Fruit fly (Drosophila melanogaster): ENCODE measurements around the gene CG33310.
A peak's percentile ranks its signal among the peaks of the same experiment; 100 is the strongest.

The CG33310 gene

DNA sequence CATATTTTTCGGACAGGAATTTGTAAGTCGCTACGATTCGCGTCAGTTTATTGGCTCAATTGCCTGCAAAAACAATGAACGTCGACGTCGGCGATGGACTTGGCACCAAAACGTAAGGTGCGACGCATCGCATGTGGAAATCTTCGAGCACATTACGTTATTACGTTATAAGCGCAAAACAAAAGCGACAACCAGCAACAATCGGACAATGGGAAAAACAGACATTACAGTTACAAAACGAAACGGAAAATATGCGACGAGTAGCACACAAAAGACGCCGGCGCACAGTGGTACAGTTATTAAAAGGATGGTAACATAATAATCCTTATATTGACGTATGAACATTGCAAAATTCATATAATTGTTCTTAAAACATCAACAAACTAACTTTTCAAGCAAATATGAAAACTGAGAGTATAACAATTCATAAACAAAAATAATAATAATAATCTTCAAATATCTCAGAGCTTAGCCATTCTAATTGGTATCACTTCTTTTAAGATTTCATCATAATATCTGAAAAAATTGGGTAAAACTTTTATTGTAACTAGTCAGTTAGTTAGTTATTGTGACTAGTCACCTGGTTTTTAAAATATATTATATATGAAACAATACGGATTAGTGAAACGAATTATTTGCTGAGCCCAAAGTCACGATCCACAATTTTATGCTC is 31.7 kb upstream of the CG33310 start (continued):
- no peak for TF ChIP-seq jing (GFP tag; optimal IDR thresholded peaks at IDR 0.05)
- no peak for TF ChIP-seq CG8924 (tag; optimal IDR thresholded peaks at IDR 0.05)
- TF ChIP-seq CG34224 (GFP tag; IDR thresholded peaks at IDR 0.05; ENCODE audit: partially characterized antibody): no peak
- no peak for TF ChIP-seq hkb (optimal IDR thresholded peaks at IDR 0.05)
- peak; percentile 7; the same call in 1 of the 2 replicates for TF ChIP-seq hkb (GFP tag; IDR thresholded peaks at IDR 0.05)
- peak; percentile 69 for TF ChIP-seq sens (GFP tag)
- TF ChIP-seq Abd-B (GFP tag; optimal IDR thresholded peaks at IDR 0.05): no peak
- TF ChIP-seq CG34376 (GFP tag; optimal IDR thresholded peaks at IDR 0.05): no peak
- TF ChIP-seq stwl (tag; optimal IDR thresholded peaks at IDR 0.05): no peak
- no peak for TF ChIP-seq Med (GFP tag)
- peak; percentile 63 for TF ChIP-seq tio (GFP tag; optimal IDR thresholded peaks at IDR 0.05)
- no peak for TF ChIP-seq dimm (GFP tag; IDR thresholded peaks at IDR 0.05)
- TF ChIP-seq sug (tag; optimal IDR thresholded peaks at IDR 0.05): no peak
- no peak for TF ChIP-seq usp (GFP tag; optimal IDR thresholded peaks at IDR 0.05)
- no peak for TF ChIP-seq Fer3 (tag; optimal IDR thresholded peaks at IDR 0.05)
- no peak for TF ChIP-seq Hsf (GFP tag; optimal IDR thresholded peaks at IDR 0.05)
- peak; percentile 9 for TF ChIP-seq CG10147 (GFP tag; optimal IDR thresholded peaks at IDR 0.05)
- peak; percentile 36 for TF ChIP-seq CG12391 (tag; optimal IDR thresholded peaks at IDR 0.05)
- no peak for TF ChIP-seq esg (GFP tag; conservative IDR thresholded peaks at IDR 0.05)
- TF ChIP-seq sc (optimal IDR thresholded peaks at IDR 0.05): no peak
- no peak for TF ChIP-seq sc (GFP tag; optimal IDR thresholded peaks at IDR 0.05)
- TF ChIP-seq az2 (GFP tag; optimal IDR thresholded peaks at IDR 0.05): peak; percentile 46
- no peak for TF ChIP-seq her (GFP tag; optimal IDR thresholded peaks at IDR 0.05)
- TF ChIP-seq odd (GFP tag; optimal IDR thresholded peaks at IDR 0.05): peak; percentile 13
- TF ChIP-seq CG2889 (GFP tag; IDR thresholded peaks at IDR 0.05): no peak
- TF ChIP-seq Sox100B (GFP tag; optimal IDR thresholded peaks at IDR 0.05): peak; percentile 27
- TF ChIP-seq phol (tag; optimal IDR thresholded peaks at IDR 0.05): peak; percentile 40
- no peak for TF ChIP-seq CG6813 (GFP tag; optimal IDR thresholded peaks at IDR 0.05)
- no peak for TF ChIP-seq gcm2 (GFP tag; optimal IDR thresholded peaks at IDR 0.05)
- TF ChIP-seq klu (GFP tag; IDR thresholded peaks at IDR 0.05): no peak
- no peak for TF ChIP-seq Oaz (GFP tag; IDR thresholded peaks at IDR 0.05)
- peak; percentile 23 for TF ChIP-seq Oli (tag; optimal IDR thresholded peaks at IDR 0.05)
- no peak for TF ChIP-seq Deaf1 (tag; optimal IDR thresholded peaks at IDR 0.05)
- TF ChIP-seq ems (GFP tag; optimal IDR thresholded peaks at IDR 0.05): no peak
- peak; percentile 23 for TF ChIP-seq CG13424 (tag; optimal IDR thresholded peaks at IDR 0.05)
- no peak for TF ChIP-seq ftz-f1 (GFP tag; optimal IDR thresholded peaks at IDR 0.05)
- peak; percentile 8 for TF ChIP-seq CG8388 (GFP tag; optimal IDR thresholded peaks at IDR 0.05)
- no peak for TF ChIP-seq CG32767 (GFP tag; IDR thresholded peaks at IDR 0.05)
- no peak for TF ChIP-seq ci (GFP tag; IDR thresholded peaks at IDR 0.05)
- no peak for TF ChIP-seq bsh (GFP tag; optimal IDR thresholded peaks at IDR 0.05)
- TF ChIP-seq Atf3 (GFP tag; optimal IDR thresholded peaks at IDR 0.05): no peak
- no peak for TF ChIP-seq Doc3 (GFP tag; IDR thresholded peaks at IDR 0.05; ENCODE audit: partially characterized antibody)
- peak; percentile 15 for TF ChIP-seq CG2678 (tag; optimal IDR thresholded peaks at IDR 0.05)
- TF ChIP-seq CG9215 (GFP tag; IDR thresholded peaks at IDR 0.05): no peak
- TF ChIP-seq pho (GFP tag; optimal IDR thresholded peaks at IDR 0.05): no peak
- TF ChIP-seq Fer2 (tag; optimal IDR thresholded peaks at IDR 0.05): no peak
- 0 out of 3 replicates have a peak, but pooled peaks have one; percentile 8 for TF ChIP-seq dysf (GFP tag; IDR thresholded peaks at IDR 0.05)
- no peak for TF ChIP-seq MTF-1 (GFP tag; optimal IDR thresholded peaks at IDR 0.05; ENCODE audit: borderline replicate concordance)
- TF ChIP-seq Drgx (GFP tag; IDR thresholded peaks at IDR 0.05): peak; percentile 38; the same call in 1 of the 2 replicates
- no peak for TF ChIP-seq cg (GFP tag; optimal IDR thresholded peaks at IDR 0.05)
- no peak for TF ChIP-seq CG9817 (tag; optimal IDR thresholded peaks at IDR 0.05)
